Fruit fly (Drosophila melanogaster) whole organism: ENCODE results near the gene Dbp21E2.

Experiments
- CG8478 ChIP-seq: fragments of >200 bp; optimal IDR thresholded peaks from 2 replicates; lab custom pipeline; 2018; ENCODE audit warnings: inconsistent platforms
- Dll ChIP-seq: fragments of >200 bp; optimal IDR thresholded peaks from 2 replicates; lab custom pipeline; 2017
- EcR ChIP-seq, 2 experiments: fragments of >200 bp; optimal IDR thresholded peaks; 2 replicates each; lab custom pipeline; 2017; ENCODE audit warnings: missing biosample characterization in 2 of 2, missing genetic modification characterization in 2 of 2, missing genetic modification reagents in 2 of 2
- pan ChIP-seq: fragments of >200 bp; optimal IDR thresholded peaks from 2 replicates; lab custom pipeline; 2017
- psq ChIP-seq: fragments of >200 bp; optimal IDR thresholded peaks from 2 replicates; lab custom pipeline; 2017
- usp ChIP-seq: fragments of >200 bp; optimal IDR thresholded peaks from 2 replicates; lab custom pipeline; 2017; ENCODE audit warnings: missing biosample characterization, missing genetic modification characterization, mixed read lengths

Gene Dbp21E2

DNA sequence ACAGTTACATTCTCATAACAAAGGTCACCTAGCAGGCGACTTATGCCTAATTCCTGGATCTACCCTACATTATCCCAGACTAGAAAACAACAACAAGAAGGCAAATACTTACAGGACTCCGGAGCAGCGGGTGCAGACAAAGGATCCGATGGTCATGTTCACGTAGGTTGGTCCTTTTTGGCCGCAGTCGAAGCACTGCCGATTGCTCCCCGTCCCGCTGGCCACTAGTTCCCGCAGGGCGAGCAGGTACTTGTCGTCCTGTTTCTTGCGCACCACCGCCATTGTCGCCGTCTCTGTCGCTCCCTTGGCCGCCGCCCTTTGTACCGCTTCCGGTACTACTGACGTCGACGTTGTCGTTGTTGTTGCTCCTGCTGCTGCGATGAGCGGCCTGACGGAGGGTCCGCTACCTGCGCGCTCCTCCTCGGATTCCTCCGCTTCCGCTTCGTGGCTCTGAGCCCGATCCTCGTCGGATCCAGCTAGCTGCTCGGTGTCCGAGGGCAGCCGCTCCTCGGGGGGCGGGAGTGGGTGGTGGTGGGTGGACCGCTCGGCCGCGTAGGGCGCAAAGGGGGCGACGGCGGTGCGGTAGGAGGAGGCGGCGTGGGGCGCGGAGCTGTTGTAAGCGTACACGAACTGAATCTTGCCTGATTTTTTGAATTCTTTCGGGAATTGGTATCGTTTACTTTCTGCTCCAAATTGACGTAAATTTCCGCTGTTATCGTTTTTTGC, 38.6 kb downstream of the Dbp21E2 start:
- TF ChIP-seq CG8478, result no peak
- no peak for TF ChIP-seq usp (GFP tag; lab: Kevin White, UChicago)
- no peak for TF ChIP-seq EcR (GFP tag; optimal IDR thresholded peaks at IDR 0.05; lab: Kevin White, UChicago)
- no peak for TF ChIP-seq pan (lab: Kevin White, UChicago)
- TF ChIP-seq psq, result no peak
- no peak for TF ChIP-seq Dll (lab: Kevin White, UChicago)

DNA sequence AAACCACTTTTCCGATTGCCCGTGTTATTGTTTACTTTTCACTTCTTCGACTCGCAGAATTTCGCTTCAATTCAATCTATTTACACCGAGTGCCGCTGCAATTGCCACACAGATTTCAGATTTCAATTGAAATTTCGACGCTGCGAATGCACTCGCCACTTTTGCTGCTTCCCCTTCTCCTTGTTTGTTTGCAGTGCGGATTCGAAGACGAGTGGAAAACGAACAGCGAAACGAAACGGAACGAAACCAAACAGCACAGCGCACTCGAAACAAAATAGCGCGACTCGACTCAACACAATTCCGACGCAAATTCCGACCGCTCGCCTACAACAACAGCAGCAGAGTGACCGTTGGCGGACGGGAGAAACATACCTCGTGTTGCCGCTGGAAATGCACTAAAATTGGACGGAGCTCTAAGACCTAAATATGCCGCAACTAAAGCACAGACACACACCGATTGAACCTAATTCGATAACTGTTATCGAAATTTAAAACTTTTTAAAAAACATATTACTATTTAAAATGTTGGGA, 39.4 kb downstream of the Dbp21E2 start, which contains the start of gene drongo:
Gene drongo, minus strand, starts transcription at position 345 of the 531 bp plus-strand sequence.
- TF ChIP-seq usp (GFP tag; lab: Kevin White, UChicago) (no peak), Dll (lab: Kevin White, UChicago) (no peak), EcR (GFP tag; optimal IDR thresholded peaks at IDR 0.05; lab: Kevin White, UChicago) (no peak), CG8478 (no peak), psq (no peak), pan (lab: Kevin White, UChicago) (no peak)

DNA sequence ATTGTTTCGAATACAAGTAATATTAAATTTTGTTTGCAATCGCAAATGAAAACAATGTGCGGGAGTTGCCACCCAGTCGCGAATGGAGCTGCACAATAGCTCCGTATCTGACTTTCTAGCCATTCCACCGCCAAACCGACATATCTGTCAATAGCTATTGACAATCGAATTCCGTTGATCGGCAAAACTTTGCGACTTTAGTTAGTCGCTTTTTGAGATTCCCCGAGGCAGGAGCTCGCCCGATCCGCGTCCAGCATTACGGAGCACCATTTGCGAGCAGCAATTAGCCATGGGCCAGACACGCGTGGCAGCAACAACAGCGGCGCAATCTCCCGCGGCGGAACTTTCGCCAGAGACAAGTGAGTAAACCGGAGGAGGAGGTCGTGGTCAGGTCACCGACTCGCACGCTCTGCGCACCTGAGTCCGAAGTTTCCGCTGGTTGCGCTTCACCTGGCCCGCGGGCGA, 41.3 kb downstream of the Dbp21E2 start, which contains the start of the genes CG4291 and kraken:
Gene CG4291, minus strand, starts transcription at position 84 of the 465 bp plus-strand sequence.
Gene kraken, plus strand, starts transcription at position 122 of the 465 bp plus-strand sequence.
- no peak for TF ChIP-seq pan (lab: Kevin White, UChicago)
- TF ChIP-seq usp (GFP tag; lab: Kevin White, UChicago), result no peak
- no peak for TF ChIP-seq Dll (lab: Kevin White, UChicago)
- no peak for TF ChIP-seq EcR (GFP tag; optimal IDR thresholded peaks at IDR 0.05; lab: Kevin White, UChicago)

DNA sequence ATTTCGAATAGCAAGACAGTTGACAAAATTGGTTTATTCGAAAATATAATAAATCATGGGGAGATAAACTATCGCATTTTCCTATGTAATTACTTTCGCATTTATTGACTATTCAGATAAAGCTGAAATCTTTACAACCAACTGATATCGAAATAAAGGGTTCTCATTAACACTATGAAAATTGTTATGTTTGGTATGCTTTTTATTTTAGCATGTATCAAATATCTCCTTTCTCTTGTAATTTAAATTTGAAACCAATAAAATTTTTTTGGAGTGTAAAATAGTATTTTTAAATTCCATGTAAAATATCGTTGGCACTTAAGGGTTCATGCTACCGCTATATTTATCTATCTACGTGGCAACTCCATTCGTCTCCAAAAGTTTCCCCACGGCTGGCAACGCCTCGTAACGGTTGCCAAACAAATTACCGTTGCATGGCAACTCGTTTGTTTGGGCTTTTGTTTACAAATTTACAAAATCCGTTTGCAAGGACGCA, 43.7 kb downstream of the Dbp21E2 start, which contains the start of gene CG13949:
Gene CG13949, plus strand, starts transcription at position 286 of the 496 bp plus-strand sequence.
- no peak for TF ChIP-seq usp (GFP tag; lab: Kevin White, UChicago)
- TF ChIP-seq pan (lab: Kevin White, UChicago), result no peak
- no peak for TF ChIP-seq psq
- no peak for TF ChIP-seq CG8478
- no peak for TF ChIP-seq Dll (lab: Kevin White, UChicago)

dm6 chr2L:856001-856400, 44.6 kb downstream of the Dbp21E2 start:
- TF ChIP-seq EcR (GFP tag; optimal IDR thresholded peaks at IDR 0.05; lab: Kevin White, UChicago), result no peak
- no peak for TF ChIP-seq psq
- no peak for TF ChIP-seq usp (GFP tag; lab: Kevin White, UChicago)
- no peak for TF ChIP-seq Dll (lab: Kevin White, UChicago)
- no peak for TF ChIP-seq pan (lab: Kevin White, UChicago)
- no peak for TF ChIP-seq CG8478

- TF ChIP-seq EcR (GFP tag; optimal IDR thresholded peaks at IDR 0.05; lab: Kevin White, UChicago) (no peak), usp (GFP tag; lab: Kevin White, UChicago) (no peak), pan (lab: Kevin White, UChicago) (no peak), Dll (lab: Kevin White, UChicago) (no peak), psq (no peak), CG8478 (no peak)
Observed at dm6 chr2L:856690-857488, 45.5 kb downstream of the Dbp21E2 start.

DNA sequence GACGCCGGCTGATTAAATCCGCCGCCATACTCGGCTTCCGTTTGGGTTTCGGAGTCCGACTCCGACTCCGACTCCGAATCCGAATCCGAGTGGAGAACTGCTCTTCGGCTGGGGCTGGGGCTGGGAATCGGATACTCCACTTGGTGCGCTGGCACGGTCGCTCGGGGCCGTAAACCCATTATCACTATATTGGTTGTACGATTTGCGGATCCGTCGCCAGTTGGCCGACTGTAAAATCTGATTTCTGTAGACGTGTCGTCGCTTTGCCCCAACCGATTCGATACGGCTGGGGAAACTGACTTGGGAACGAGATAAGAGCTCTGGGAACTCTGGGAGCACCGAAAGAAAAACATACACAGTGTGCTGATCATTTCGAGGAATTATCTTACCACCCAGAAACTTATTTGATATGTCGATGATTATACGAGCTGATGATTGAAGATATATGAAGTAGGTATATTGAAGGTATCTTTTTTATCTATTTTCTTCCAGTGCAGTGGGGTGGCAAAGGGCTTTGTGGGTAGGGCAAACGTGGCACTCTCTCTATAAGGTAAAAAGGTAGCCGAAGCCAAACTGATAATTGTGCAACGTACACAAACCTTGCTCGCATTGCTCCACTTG, 46.6 kb downstream of the Dbp21E2 start:
- no peak for TF ChIP-seq usp (GFP tag; lab: Kevin White, UChicago)
- TF ChIP-seq pan (lab: Kevin White, UChicago), result no peak
- no peak for TF ChIP-seq EcR (GFP tag; optimal IDR thresholded peaks at IDR 0.05; lab: Kevin White, UChicago)
- no peak for TF ChIP-seq psq
- TF ChIP-seq Dll (lab: Kevin White, UChicago), result no peak
- TF ChIP-seq CG8478, result no peak

- TF ChIP-seq EcR (GFP tag; optimal IDR thresholded peaks at IDR 0.05; lab: Kevin White, UChicago) (no peak), psq (no peak), usp (GFP tag; lab: Kevin White, UChicago) (no peak), pan (lab: Kevin White, UChicago) (no peak), CG8478 (no peak), Dll (lab: Kevin White, UChicago) (no peak)
Observed at dm6 chr2L:859897-860296, 48.5 kb downstream of the Dbp21E2 start, which contains the start of gene CG13950. TSS of gene CG13950 (plus strand) at chr2L:860197.
